In the genomic region with DNA sequence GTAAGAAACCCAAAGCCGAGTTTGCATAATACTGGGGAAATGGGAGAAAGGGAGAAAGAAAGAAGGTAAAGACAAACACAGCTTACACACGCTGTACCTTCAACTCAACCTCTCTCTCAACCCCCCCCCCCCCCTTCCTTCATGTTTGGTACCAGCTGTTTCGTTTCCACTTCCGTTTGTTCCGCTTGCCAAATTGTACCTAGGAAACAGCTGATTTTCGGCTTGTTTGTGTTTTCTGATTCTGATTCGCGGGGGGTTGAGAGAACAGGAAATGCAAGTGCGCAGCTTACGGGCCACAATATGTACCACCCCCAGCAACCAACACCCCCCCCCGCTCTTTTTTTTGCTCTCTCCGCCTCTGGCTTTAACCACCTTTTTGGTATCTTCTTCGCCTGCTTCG, we compare ENCODE assay signal across 1 fruit fly cellular context.
A peak's percentile ranks its signal among the peaks of the same experiment; 100 is the strongest.
TF ChIP-seq lines count a peak whose summit lies in the region.

No protein-coding gene starts in this region.

TF ChIP-seq in whole organism, embryonic, 481 proteins besides CTCF, POLR2A, EP300 and RAD21 (continued from another document and continues in another):
- TF ChIP-seq CG8290 (GFP tag; optimal IDR thresholded peaks at IDR 0.05; lab: Kevin White, UChicago), result no peak
- peak in 1 of 2 experiments; percentile 46 for TF ChIP-seq CG8290 (tag; optimal IDR thresholded peaks at IDR 0.05; lab: Kevin White, UChicago)
- no peak for TF ChIP-seq Sin3A (optimal IDR thresholded peaks at IDR 0.05; lab: Kevin White, UChicago)
- no peak for TF ChIP-seq CG12219 (GFP tag; optimal IDR thresholded peaks at IDR 0.05; lab: Kevin White, UChicago)
- TF ChIP-seq croc (GFP tag; conservative IDR thresholded peaks at IDR 0.05; lab: Robert Waterston, UW), result no peak
- TF ChIP-seq phol (tag; optimal IDR thresholded peaks at IDR 0.05; lab: Kevin White, UChicago), result no peak
- TF ChIP-seq CG30431 (GFP tag; optimal IDR thresholded peaks at IDR 0.05; lab: Kevin White, UChicago), result no peak
- no peak for TF ChIP-seq pb (GFP tag; optimal IDR thresholded peaks at IDR 0.05; lab: Kevin White, UChicago)
- TF ChIP-seq tup (GFP tag; optimal IDR thresholded peaks at IDR 0.05; lab: Kevin White, UChicago), result no peak
- TF ChIP-seq ftz-f1 (GFP tag; optimal IDR thresholded peaks at IDR 0.05; lab: Kevin White, UChicago), result no peak
- TF ChIP-seq hkb (optimal IDR thresholded peaks at IDR 0.05; lab: Kevin White, UChicago), result no peak
- TF ChIP-seq hkb (GFP tag; IDR thresholded peaks at IDR 0.05; lab: Robert Waterston, UW), result no peak
- no peak for TF ChIP-seq CG7372 (GFP tag; IDR thresholded peaks at IDR 0.05; lab: Robert Waterston, UW)
- 0 out of 3 replicates have a peak, but pooled peaks have one; percentile 44 for TF ChIP-seq CG34422 (GFP tag; IDR thresholded peaks at IDR 0.05; lab: Robert Waterston, UW)
- TF ChIP-seq grn (GFP tag; optimal IDR thresholded peaks at IDR 0.05; lab: Kevin White, UChicago), result no peak
- TF ChIP-seq CG9876 (GFP tag; optimal IDR thresholded peaks at IDR 0.05; lab: Kevin White, UChicago), result no peak
- TF ChIP-seq CG3163 (GFP tag; optimal IDR thresholded peaks at IDR 0.05; lab: Kevin White, UChicago), result no peak
- no peak for TF ChIP-seq her (GFP tag; optimal IDR thresholded peaks at IDR 0.05; lab: Kevin White, UChicago)
- no peak for TF ChIP-seq CG17328 (GFP tag; IDR thresholded peaks at IDR 0.05; lab: Robert Waterston, UW)
- TF ChIP-seq sd (tag; optimal IDR thresholded peaks at IDR 0.05; lab: Kevin White, UChicago), result no peak
- TF ChIP-seq ara (GFP tag; IDR thresholded peaks at IDR 0.05; lab: Robert Waterston, UW), result no peak
- no peak for TF ChIP-seq D19B (GFP tag; optimal IDR thresholded peaks at IDR 0.05; lab: Kevin White, UChicago)
- TF ChIP-seq mld (GFP tag; IDR thresholded peaks at IDR 0.05; lab: Robert Waterston, UW; ENCODE audit: partially characterized antibody), result no peak
- no peak for TF ChIP-seq Fer3 (tag; optimal IDR thresholded peaks at IDR 0.05; lab: Kevin White, UChicago)
- TF ChIP-seq CG15073 (GFP tag; optimal IDR thresholded peaks at IDR 0.05; lab: Kevin White, UChicago), result no peak
- TF ChIP-seq Vsx1 (GFP tag; optimal IDR thresholded peaks at IDR 0.05; lab: Kevin White, UChicago), result no peak
- no peak for TF ChIP-seq CG1832 (GFP tag; optimal IDR thresholded peaks at IDR 0.05; lab: Kevin White, UChicago)
- no peak for TF ChIP-seq slbo (GFP tag; IDR thresholded peaks at IDR 0.05; lab: Robert Waterston, UW)
- peak; percentile 43; the same call in 1 of the 2 replicates for TF ChIP-seq seq (GFP tag; IDR thresholded peaks at IDR 0.05; lab: Robert Waterston, UW)
- no peak for TF ChIP-seq CG11695 (GFP tag; IDR thresholded peaks at IDR 0.05; lab: Robert Waterston, UW)
- no peak for TF ChIP-seq Dfd (GFP tag; optimal IDR thresholded peaks at IDR 0.05; lab: Kevin White, UChicago)
- TF ChIP-seq zfh1 (GFP tag; IDR thresholded peaks at IDR 0.05; lab: Robert Waterston, UW), result no peak
- no peak for TF ChIP-seq CG12769 (tag; optimal IDR thresholded peaks at IDR 0.05; lab: Kevin White, UChicago)
- no peak for TF ChIP-seq NFAT (GFP tag; IDR thresholded peaks at IDR 0.05; lab: Robert Waterston, UW)
- TF ChIP-seq HmgD (GFP tag; optimal IDR thresholded peaks at IDR 0.05; lab: Kevin White, UChicago), result no peak
- TF ChIP-seq Meics (GFP tag; optimal IDR thresholded peaks at IDR 0.05; lab: Kevin White, UChicago), result no peak
- TF ChIP-seq Ravus (GFP tag; IDR thresholded peaks at IDR 0.05; lab: Robert Waterston, UW), result no peak
- no peak for TF ChIP-seq dysf (GFP tag; IDR thresholded peaks at IDR 0.05; lab: Robert Waterston, UW)
- TF ChIP-seq fu2 (GFP tag; optimal IDR thresholded peaks at IDR 0.05; lab: Kevin White, UChicago), result no peak
- TF ChIP-seq exex (tag; optimal IDR thresholded peaks at IDR 0.05; lab: Kevin White, UChicago), result no peak
- no peak for TF ChIP-seq bsh (GFP tag; optimal IDR thresholded peaks at IDR 0.05; lab: Kevin White, UChicago)
- TF ChIP-seq Xbp1 (GFP tag; optimal IDR thresholded peaks at IDR 0.05; lab: Kevin White, UChicago), result no peak
- TF ChIP-seq CG12071 (GFP tag; optimal IDR thresholded peaks at IDR 0.05; lab: Kevin White, UChicago), result peak; percentile 39
- TF ChIP-seq Jarid2 (GFP tag; optimal IDR thresholded peaks at IDR 0.05; lab: Kevin White, UChicago), result no peak
- no peak for TF ChIP-seq CG10267 (tag; optimal IDR thresholded peaks at IDR 0.05; lab: Kevin White, UChicago)
- TF ChIP-seq CG14050 (GFP tag; IDR thresholded peaks at IDR 0.05; lab: Robert Waterston, UW), result no peak
- TF ChIP-seq HHEX (GFP tag; optimal IDR thresholded peaks at IDR 0.05; lab: Kevin White, UChicago), result no peak
- no peak for TF ChIP-seq CG18764 (GFP tag; optimal IDR thresholded peaks at IDR 0.05; lab: Kevin White, UChicago)
- no peak for TF ChIP-seq schlank (tag; optimal IDR thresholded peaks at IDR 0.05; lab: Kevin White, UChicago)
- no peak for TF ChIP-seq CG10366 (GFP tag; IDR thresholded peaks at IDR 0.05; lab: Robert Waterston, UW)
- TF ChIP-seq salm (tag; optimal IDR thresholded peaks at IDR 0.05; lab: Kevin White, UChicago), result no peak
- peak; percentile 57 for TF ChIP-seq Ets65A (GFP tag; lab: Kevin White, UChicago)
- no peak for TF ChIP-seq Mad (GFP tag; optimal IDR thresholded peaks at IDR 0.05; lab: Kevin White, UChicago)
- TF ChIP-seq CG5180 (GFP tag; optimal IDR thresholded peaks at IDR 0.05; lab: Kevin White, UChicago), result no peak
- no peak for TF ChIP-seq CG13287 (GFP tag; IDR thresholded peaks at IDR 0.05; lab: Robert Waterston, UW; ENCODE audit: partially characterized antibody)
- TF ChIP-seq kni (GFP tag; optimal IDR thresholded peaks at IDR 0.05; lab: Kevin White, UChicago), result peak; percentile 37
- no peak for TF ChIP-seq CG4707 (GFP tag; optimal IDR thresholded peaks at IDR 0.05; lab: Kevin White, UChicago)
- no peak for TF ChIP-seq Doc2 (GFP tag; IDR thresholded peaks at IDR 0.05; lab: Robert Waterston, UW)
- TF ChIP-seq CG32767 (GFP tag; IDR thresholded peaks at IDR 0.05; lab: Robert Waterston, UW), result no peak
- no peak for TF ChIP-seq CG11456 (GFP tag; IDR thresholded peaks at IDR 0.05; lab: Robert Waterston, UW)
- no peak for TF ChIP-seq B-H1 (GFP tag; IDR thresholded peaks at IDR 0.05; lab: Robert Waterston, UW)
- TF ChIP-seq tgo (GFP tag; IDR thresholded peaks at IDR 0.05; lab: Robert Waterston, UW), result no peak
- TF ChIP-seq nerfin-2 (GFP tag; IDR thresholded peaks at IDR 0.05; lab: Robert Waterston, UW; ENCODE audit: partially characterized antibody), result no peak
- no peak for TF ChIP-seq Oaz (GFP tag; IDR thresholded peaks at IDR 0.05; lab: Robert Waterston, UW)
- TF ChIP-seq Side (GFP tag; optimal IDR thresholded peaks at IDR 0.05; lab: Kevin White, UChicago), result no peak
- no peak for TF ChIP-seq gcm2 (GFP tag; optimal IDR thresholded peaks at IDR 0.05; lab: Kevin White, UChicago)
- TF ChIP-seq cas (GFP tag; IDR thresholded peaks at IDR 0.05; lab: Robert Waterston, UW), result no peak
- TF ChIP-seq Deaf1 (tag; optimal IDR thresholded peaks at IDR 0.05; lab: Kevin White, UChicago), result peak; percentile 13
- TF ChIP-seq ind (GFP tag; optimal IDR thresholded peaks at IDR 0.05; lab: Kevin White, UChicago), result no peak
- no peak for TF ChIP-seq CG14860 (GFP tag; IDR thresholded peaks at IDR 0.05; lab: Robert Waterston, UW; ENCODE audit: partially characterized antibody)
- no peak for TF ChIP-seq CG7987 (GFP tag; optimal IDR thresholded peaks at IDR 0.05; lab: Kevin White, UChicago)
- peak; percentile 88 for TF ChIP-seq crol (GFP tag; IDR thresholded peaks at IDR 0.05; lab: Robert Waterston, UW)
- no peak for TF ChIP-seq CG10321 (GFP tag; IDR thresholded peaks at IDR 0.05; lab: Robert Waterston, UW)
- no peak for TF ChIP-seq Dip3 (GFP tag; optimal IDR thresholded peaks at IDR 0.05; lab: Kevin White, UChicago)
- TF ChIP-seq wek (GFP tag; optimal IDR thresholded peaks at IDR 0.05; lab: Kevin White, UChicago), result peak; percentile 26
- TF ChIP-seq lov (optimal IDR thresholded peaks at IDR 0.05; lab: Kevin White, UChicago), result no peak
- TF ChIP-seq lov (GFP tag; IDR thresholded peaks at IDR 0.05; lab: Robert Waterston, UW), result no peak
- no peak for TF ChIP-seq bab2 (GFP tag; optimal IDR thresholded peaks at IDR 0.05; lab: Kevin White, UChicago)
- no peak for TF ChIP-seq CG10274 (GFP tag; optimal IDR thresholded peaks at IDR 0.05; lab: Kevin White, UChicago)
- TF ChIP-seq CG12744 (GFP tag; optimal IDR thresholded peaks at IDR 0.05; lab: Kevin White, UChicago), result no peak
- TF ChIP-seq Blimp-1 (GFP tag; optimal IDR thresholded peaks at IDR 0.05; lab: Kevin White, UChicago), result no peak
- TF ChIP-seq CG4820 (GFP tag; optimal IDR thresholded peaks at IDR 0.05; lab: Kevin White, UChicago), result no peak
- TF ChIP-seq Sry-β (GFP tag; optimal IDR thresholded peaks at IDR 0.05; lab: Kevin White, UChicago), result no peak
- TF ChIP-seq gcm (GFP tag; optimal IDR thresholded peaks at IDR 0.05; lab: Kevin White, UChicago), result no peak
- no peak for TF ChIP-seq CG8388 (GFP tag; optimal IDR thresholded peaks at IDR 0.05; lab: Kevin White, UChicago)
- TF ChIP-seq tx (GFP tag; optimal IDR thresholded peaks at IDR 0.05; lab: Kevin White, UChicago), result no peak
- no peak for TF ChIP-seq CG10565 (GFP tag; optimal IDR thresholded peaks at IDR 0.05; lab: Kevin White, UChicago)
- no peak for TF ChIP-seq jing (GFP tag; optimal IDR thresholded peaks at IDR 0.05; lab: Kevin White, UChicago)
- no peak for TF ChIP-seq CG32772 (GFP tag; IDR thresholded peaks at IDR 0.05; lab: Robert Waterston, UW)
- no peak for TF ChIP-seq CG12236 (GFP tag; optimal IDR thresholded peaks at IDR 0.05; lab: Kevin White, UChicago)
- TF ChIP-seq inv (GFP tag; IDR thresholded peaks at IDR 0.05; lab: Robert Waterston, UW; ENCODE audit: partially characterized antibody), result no peak
- no peak for TF ChIP-seq NK7.1 (GFP tag; optimal IDR thresholded peaks at IDR 0.05; lab: Kevin White, UChicago)
- no peak for TF ChIP-seq wor (GFP tag; IDR thresholded peaks at IDR 0.05; lab: Robert Waterston, UW)
- no peak for TF ChIP-seq Nf-YA (GFP tag; IDR thresholded peaks at IDR 0.05; lab: Robert Waterston, UW)
- no peak for TF ChIP-seq fru (optimal IDR thresholded peaks at IDR 0.05; lab: Kevin White, UChicago)
- peak; percentile 24 for TF ChIP-seq Nf-YC (tag; optimal IDR thresholded peaks at IDR 0.05; lab: Kevin White, UChicago)
- no peak for TF ChIP-seq C15 (GFP tag; IDR thresholded peaks at IDR 0.05; lab: Robert Waterston, UW)
- TF ChIP-seq fd102C (GFP tag; optimal IDR thresholded peaks at IDR 0.05; lab: Kevin White, UChicago), result no peak
- no peak for TF ChIP-seq Ptx1 (GFP tag; IDR thresholded peaks at IDR 0.05; lab: Robert Waterston, UW)
- TF ChIP-seq CG6254 (GFP tag; optimal IDR thresholded peaks at IDR 0.05; lab: Kevin White, UChicago), result no peak
- TF ChIP-seq dm (GFP tag; optimal IDR thresholded peaks at IDR 0.05; lab: Kevin White, UChicago), result no peak
- TF ChIP-seq p53 (GFP tag; optimal IDR thresholded peaks at IDR 0.05; lab: Kevin White, UChicago), result no peak
- no peak for TF ChIP-seq pho (GFP tag; optimal IDR thresholded peaks at IDR 0.05; lab: Kevin White, UChicago)
- no peak for TF ChIP-seq CG8359 (GFP tag; optimal IDR thresholded peaks at IDR 0.05; lab: Kevin White, UChicago; ENCODE audit: borderline replicate concordance)
- no peak for TF ChIP-seq CG10462 (GFP tag; optimal IDR thresholded peaks at IDR 0.05; lab: Kevin White, UChicago)
- TF ChIP-seq Atf-2 (GFP tag; optimal IDR thresholded peaks at IDR 0.05; lab: Kevin White, UChicago), result no peak
- TF ChIP-seq CG6813 (GFP tag; optimal IDR thresholded peaks at IDR 0.05; lab: Kevin White, UChicago), result no peak
- TF ChIP-seq Scr (GFP tag; IDR thresholded peaks at IDR 0.05; lab: Robert Waterston, UW; ENCODE audit: partially characterized antibody), result no peak
- no peak for TF ChIP-seq ATbp (GFP tag; optimal IDR thresholded peaks at IDR 0.05; lab: Kevin White, UChicago)
- TF ChIP-seq CG6272 (GFP tag; IDR thresholded peaks at IDR 0.05; lab: Robert Waterston, UW), result no peak
- TF ChIP-seq CG9215 (GFP tag; IDR thresholded peaks at IDR 0.05; lab: Robert Waterston, UW), result no peak
- no peak for TF ChIP-seq CG5245 (GFP tag; optimal IDR thresholded peaks at IDR 0.05; lab: Kevin White, UChicago)
- TF ChIP-seq z (GFP tag; IDR thresholded peaks at IDR 0.05; lab: Robert Waterston, UW), result no peak
- TF ChIP-seq bbx (GFP tag; IDR thresholded peaks at IDR 0.05; lab: Robert Waterston, UW; ENCODE audit: partially characterized antibody), result no peak
- TF ChIP-seq MBD-R2 (GFP tag; IDR thresholded peaks at IDR 0.05; lab: Robert Waterston, UW), result peak; percentile 9; the same call in 1 of the 2 replicates
- TF ChIP-seq CG9932 (GFP tag; IDR thresholded peaks at IDR 0.05; lab: Robert Waterston, UW), result no peak
- no peak for TF ChIP-seq CG12104 (GFP tag; optimal IDR thresholded peaks at IDR 0.05; lab: Kevin White, UChicago)
- TF ChIP-seq caup (GFP tag; optimal IDR thresholded peaks at IDR 0.05; lab: Kevin White, UChicago; ENCODE audit: severe bottlenecking), result no peak
- peak; percentile 58 for TF ChIP-seq pros (GFP tag; optimal IDR thresholded peaks at IDR 0.05; lab: Kevin White, UChicago)
- TF ChIP-seq D19A (tag; optimal IDR thresholded peaks at IDR 0.05; lab: Kevin White, UChicago), result no peak
- peak; percentile 28; the same call in 1 of the 2 replicates for TF ChIP-seq CG32532 (GFP tag; IDR thresholded peaks at IDR 0.05; lab: Robert Waterston, UW)
- no peak for TF ChIP-seq prd (optimal IDR thresholded peaks at IDR 0.05; lab: Kevin White, UChicago)
- TF ChIP-seq prd (GFP tag; IDR thresholded peaks at IDR 0.05; lab: Robert Waterston, UW), result no peak
- 0 out of 2 replicates have a peak, but pooled peaks have one; percentile 41 for TF ChIP-seq rib (GFP tag; IDR thresholded peaks at IDR 0.05; lab: Robert Waterston, UW)
- TF ChIP-seq CG18476 (GFP tag; optimal IDR thresholded peaks at IDR 0.05; lab: Kevin White, UChicago), result no peak
- TF ChIP-seq Spps (tag; optimal IDR thresholded peaks at IDR 0.05; lab: Kevin White, UChicago), result no peak
- no peak for TF ChIP-seq CG1024 (GFP tag; IDR thresholded peaks at IDR 0.05; lab: Robert Waterston, UW)
- peak; percentile 51 for TF ChIP-seq CG10543 (GFP tag; optimal IDR thresholded peaks at IDR 0.05; lab: Kevin White, UChicago)
- no peak for TF ChIP-seq B-H2 (GFP tag; optimal IDR thresholded peaks at IDR 0.05; lab: Kevin White, UChicago)
- TF ChIP-seq lilli (GFP tag; optimal IDR thresholded peaks at IDR 0.05; lab: Kevin White, UChicago), result no peak
- no peak for TF ChIP-seq jigr1 (GFP tag; IDR thresholded peaks at IDR 0.05; lab: Robert Waterston, UW)
- TF ChIP-seq CG7745 (tag; optimal IDR thresholded peaks at IDR 0.05; lab: Kevin White, UChicago), result no peak
- no peak for TF ChIP-seq ac (GFP tag; optimal IDR thresholded peaks at IDR 0.05; lab: Kevin White, UChicago)
- TF ChIP-seq Atf3 (GFP tag; optimal IDR thresholded peaks at IDR 0.05; lab: Kevin White, UChicago), result no peak
- no peak for TF ChIP-seq CG17385 (GFP tag; optimal IDR thresholded peaks at IDR 0.05; lab: Kevin White, UChicago)
